Worm (Caenorhabditis elegans) whole organism, L2 larva: ENCODE measurements around the gene C02E7.7.

Source experiments
- Y55F3AM.14 ChIP-seq: fragments of 200-800 bp; sonication (Bioruptor generic); optimal IDR thresholded peaks from 2 replicates; lab custom pipeline; 2018; ENCODE audit warnings: mild to moderate bottlenecking, missing genetic modification characterization, missing compliant biosample characterization
- ama-1 ChIP-seq: fragments of 150-350 bp; optimal IDR thresholded peaks from 2 replicates; lab custom pipeline; 2018; ENCODE audit warnings: inconsistent platforms
- elt-1 ChIP-seq: fragments of 150-350 bp; optimal IDR thresholded peaks from 2 replicates; lab custom pipeline; 2014; ENCODE audit warnings: missing biosample characterization, missing genetic modification characterization
- lin-39 ChIP-seq: fragments of 150-350 bp; optimal IDR thresholded peaks from 2 replicates; lab custom pipeline; 2014; ENCODE audit warnings: missing biosample characterization, missing genetic modification reagents, missing genetic modification characterization
- nhr-12 ChIP-seq: fragments of 150-350 bp; optimal IDR thresholded peaks from 2 replicates; lab custom pipeline; 2014; ENCODE audit warnings: missing biosample characterization, missing genetic modification characterization
- nhr-237 ChIP-seq: fragments of 150-350 bp; optimal IDR thresholded peaks from 2 replicates; lab custom pipeline; 2014; ENCODE audit warnings: missing biosample characterization, missing genetic modification characterization
- nhr-6 ChIP-seq: fragments of 150-350 bp; optimal IDR thresholded peaks from 2 replicates; lab custom pipeline; 2014; ENCODE audit warnings: missing biosample characterization, missing genetic modification characterization
- snpc-4 ChIP-seq: fragments of 150-350 bp; optimal IDR thresholded peaks from 2 replicates; lab custom pipeline; 2014; ENCODE audit warnings: missing biosample characterization, missing genetic modification characterization
- unc-39 ChIP-seq: fragments of 150-350 bp; optimal IDR thresholded peaks from 2 replicates; lab custom pipeline; 2014; ENCODE audit warnings: missing biosample characterization, missing genetic modification characterization
- zag-1 ChIP-seq: fragments of 150-350 bp; optimal IDR thresholded peaks from 2 replicates; lab custom pipeline; 2014; ENCODE audit warnings: missing biosample characterization, missing genetic modification characterization

- TF ChIP-seq snpc-4 (no peak), unc-39 (tag; lab: Kevin White, UChicago) (no peak), ama-1 (lab: Kevin White, UChicago) (no peak), nhr-6 (tag; lab: Kevin White, UChicago) (no peak), nhr-237 (tag; lab: Kevin White, UChicago) (no peak), Y55F3AM.14 (GFP tag; lab: Kevin White, UChicago) (no peak), lin-39 (tag; lab: Kevin White, UChicago) (no peak), zag-1 (tag; lab: Kevin White, UChicago) (no peak), elt-1 (tag; lab: Kevin White, UChicago) (no peak), nhr-12 (tag; lab: Kevin White, UChicago) (no peak)
These were observed 47.7 kb downstream of the C02E7.7 start for ce11 chrV:4870627-4871026.
